Fruit fly (Drosophila melanogaster) whole organism, embryonic: ENCODE results near the gene CG1273.

Experiments
- Adf1 ChIP-seq: fragments of 200-800 bp; sonication (Bioruptor generic); IDR thresholded peaks from 2 replicates; pipeline ENCODE4 v1.3.6; 2022; ENCODE audit warnings: missing biosample characterization, missing genetic modification characterization
- Antp ChIP-seq: fragments of 200-800 bp; sonication (Bioruptor generic); optimal IDR thresholded peaks from 3 replicates; lab custom pipeline; 2016; ENCODE audit warnings: missing biosample characterization, missing genetic modification characterization
- Atf3 ChIP-seq: fragments of 200-800 bp; sonication (Bioruptor generic); optimal IDR thresholded peaks from 3 replicates; lab custom pipeline; 2016; ENCODE audit warnings: missing biosample characterization, missing genetic modification characterization
- CG10979 ChIP-seq: fragments of 200-800 bp; sonication (Bioruptor generic); optimal IDR thresholded peaks from 2 replicates; lab custom pipeline; 2018; ENCODE audit warnings: missing biosample characterization, mild to moderate bottlenecking, missing genetic modification characterization, moderate library complexity
- CG11560 ChIP-seq: fragments of 200-800 bp; sonication (Bioruptor generic); IDR thresholded peaks from 3 replicates; pipeline ENCODE4 v1.3.6; 2022; ENCODE audit warnings: missing biosample characterization, missing genetic modification characterization
- CG12769 ChIP-seq: fragments of 200-800 bp; sonication (Bioruptor generic); optimal IDR thresholded peaks from 2 replicates; lab custom pipeline; 2019; ENCODE audit warnings: missing biosample characterization, mild to moderate bottlenecking, missing genetic modification characterization, moderate library complexity
- CG15696 ChIP-seq: fragments of 200-800 bp; sonication (Bioruptor generic); optimal IDR thresholded peaks from 2 replicates; lab custom pipeline; 2019; ENCODE audit warnings: missing biosample characterization, mild to moderate bottlenecking, missing genetic modification characterization, moderate library complexity
- CG1832 ChIP-seq: fragments of 200-800 bp; sonication (Bioruptor generic); optimal IDR thresholded peaks from 2 replicates; lab custom pipeline; 2017; ENCODE audit warnings: missing biosample characterization, mild to moderate bottlenecking, missing genetic modification characterization, inconsistent platforms
- CG31224 ChIP-seq: fragments of 200-800 bp; sonication (Bioruptor generic); IDR thresholded peaks from 2 replicates; pipeline ENCODE4 v1.3.6; 2022; ENCODE audit warnings: missing biosample characterization, missing genetic modification characterization
- CG9437 ChIP-seq: fragments of 200-800 bp; sonication (Bioruptor generic); optimal IDR thresholded peaks from 2 replicates; lab custom pipeline; 2018; ENCODE audit warnings: missing biosample characterization, mild to moderate bottlenecking, missing genetic modification characterization
- CkIIα-i1 ChIP-seq: fragments of 200-800 bp; sonication (Bioruptor generic); IDR thresholded peaks from 2 replicates; pipeline ENCODE4 v1.3.6; 2022; ENCODE audit warnings: missing biosample characterization, missing genetic modification characterization
- D19A ChIP-seq: fragments of 200-800 bp; optimal IDR thresholded peaks from 3 replicates; lab custom pipeline; 2019; ENCODE audit warnings: missing biosample characterization, mild to moderate bottlenecking, missing genetic modification characterization, moderate library complexity
- E2f1 ChIP-seq: fragments of 200-800 bp; sonication (Bioruptor generic); IDR thresholded peaks from 2 replicates; pipeline ENCODE4 v1.3.6; 2022; ENCODE audit warnings: missing biosample characterization, missing genetic modification characterization
- ERR ChIP-seq: fragments of 200-800 bp; sonication (Bioruptor generic); optimal IDR thresholded peaks from 2 replicates; lab custom pipeline; 2016; ENCODE audit warnings: missing biosample characterization, missing genetic modification characterization
- HLH54F ChIP-seq: fragments of 200-800 bp; sonication (Bioruptor generic); optimal IDR thresholded peaks from 3 replicates; lab custom pipeline; 2016; ENCODE audit warnings: missing biosample characterization, missing genetic modification characterization
- Hey ChIP-seq: fragments of 200-800 bp; sonication (Bioruptor generic); optimal IDR thresholded peaks from 3 replicates; lab custom pipeline; 2018; ENCODE audit warnings: missing biosample characterization, mild to moderate bottlenecking, missing genetic modification characterization
- Hr78 ChIP-seq, 2 experiments: fragments of 200-800 bp in 1 of 2; fragments of >200 bp in 1 of 2; sonication (Bioruptor generic) in 1 of 2; optimal IDR thresholded peaks; 2 replicates each; lab custom pipeline; 2017 to 2019; ENCODE audit warnings: missing biosample characterization in 2 of 2, missing genetic modification characterization in 2 of 2, mild to moderate bottlenecking in 1 of 2, moderate library complexity in 1 of 2
- Hsf ChIP-seq: fragments of 200-800 bp; sonication (Bioruptor generic); optimal IDR thresholded peaks from 3 replicates; lab custom pipeline; 2016; ENCODE audit warnings: missing biosample characterization, missing genetic modification characterization
- Kr ChIP-seq: fragments of 200-800 bp; sonication (Bioruptor generic); optimal IDR thresholded peaks from 2 replicates; lab custom pipeline; 2017; ENCODE audit warnings: missing biosample characterization, mild to moderate bottlenecking, missing genetic modification characterization
- NfI ChIP-seq: fragments of 200-800 bp; sonication (Bioruptor generic); optimal IDR thresholded peaks from 3 replicates; lab custom pipeline; 2018; ENCODE audit warnings: missing biosample characterization, mild to moderate bottlenecking, missing genetic modification characterization, moderate library complexity
- Spps ChIP-seq: fragments of 200-800 bp; sonication (Bioruptor generic); optimal IDR thresholded peaks from 2 replicates; lab custom pipeline; 2018; ENCODE audit warnings: missing biosample characterization, mild to moderate bottlenecking, missing genetic modification characterization
- Trl ChIP-seq, 3 experiments: fragments of >200 bp in 2 of 3; fragments of 200-800 bp in 1 of 3; sonication (Bioruptor generic) in 1 of 3; optimal IDR thresholded peaks; 2 replicates in 1 of 3; 3 replicates in 2 of 3; lab custom pipeline; 2016 to 2017; ENCODE audit warnings: missing biosample characterization in 1 of 3, missing genetic modification characterization in 1 of 3
- Xrp1 ChIP-seq: fragments of 200-800 bp; sonication (Bioruptor generic); IDR thresholded peaks from 2 replicates; pipeline ENCODE4 v1.3.6; 2022; ENCODE audit warnings: missing biosample characterization, missing genetic modification characterization
- bbx ChIP-seq: fragments of 200-800 bp; sonication (Bioruptor generic); IDR thresholded peaks from 2 replicates; pipeline ENCODE4 v1.3.6; 2022; ENCODE audit warnings: missing biosample characterization, missing genetic modification characterization; ENCODE audit not compliant: partially characterized antibody
- bsh ChIP-seq, 2 experiments: fragments of 200-800 bp; sonication (Bioruptor generic); optimal IDR thresholded peaks; 2 replicates each; lab custom pipeline; 2017 to 2018; ENCODE audit warnings: mild to moderate bottlenecking in 2 of 2, missing biosample characterization in 2 of 2, missing genetic modification characterization in 2 of 2, moderate library complexity in 1 of 2
- cg ChIP-seq: fragments of 200-800 bp; sonication (Bioruptor generic); optimal IDR thresholded peaks from 3 replicates; lab custom pipeline; 2019; ENCODE audit warnings: missing biosample characterization, mild to moderate bottlenecking, missing genetic modification characterization, moderate library complexity
- chinmo ChIP-seq: fragments of 200-800 bp; sonication (Bioruptor generic); IDR thresholded peaks from 4 replicates; pipeline ENCODE4 v1.3.6; 2022; ENCODE audit warnings: missing biosample characterization, missing genetic modification characterization; ENCODE audit not compliant: partially characterized antibody
- chm ChIP-seq: fragments of 200-800 bp; sonication (Bioruptor generic); IDR thresholded peaks from 2 replicates; pipeline ENCODE4 v1.3.6; 2022; ENCODE audit warnings: missing biosample characterization, missing genetic modification characterization
- ci ChIP-seq: fragments of 200-800 bp; sonication (Bioruptor generic); IDR thresholded peaks from 3 replicates; pipeline ENCODE4 v1.3.6; 2022; ENCODE audit warnings: missing biosample characterization, missing genetic modification characterization
- crol ChIP-seq: fragments of 200-800 bp; sonication (Bioruptor generic); IDR thresholded peaks from 2 replicates; pipeline ENCODE4 v1.3.6; 2022; ENCODE audit warnings: missing biosample characterization, missing genetic modification characterization
- gcm ChIP-seq: fragments of 200-800 bp; sonication (Bioruptor generic); optimal IDR thresholded peaks from 2 replicates; lab custom pipeline; 2019; ENCODE audit warnings: missing biosample characterization, mild to moderate bottlenecking, missing genetic modification characterization, moderate library complexity
- h ChIP-seq: fragments of >200 bp; optimal IDR thresholded peaks from 2 replicates; lab custom pipeline; 2017
- her ChIP-seq: fragments of 200-800 bp; sonication (Bioruptor generic); optimal IDR thresholded peaks from 2 replicates; lab custom pipeline; 2016; ENCODE audit warnings: missing biosample characterization, missing genetic modification characterization
- kay ChIP-seq: fragments of 200-800 bp; sonication (Bioruptor generic); optimal IDR thresholded peaks from 2 replicates; lab custom pipeline; 2016; ENCODE audit warnings: missing biosample characterization, missing genetic modification characterization
- kni ChIP-seq: fragments of 200-800 bp; sonication (Bioruptor generic); optimal IDR thresholded peaks from 3 replicates; lab custom pipeline; 2017; ENCODE audit warnings: mild to moderate bottlenecking, missing biosample characterization, missing genetic modification reagents, missing genetic modification characterization
- lbe ChIP-seq: fragments of 200-800 bp; sonication (Bioruptor generic); optimal IDR thresholded peaks from 2 replicates; lab custom pipeline; 2016; ENCODE audit warnings: missing biosample characterization, mild to moderate bottlenecking, missing genetic modification characterization
- lov ChIP-seq, 2 experiments: fragments of 200-800 bp in 1 of 2; fragments of >200 bp in 1 of 2; sonication (Bioruptor generic) in 1 of 2; IDR thresholded peaks in 1 of 2; optimal IDR thresholded peaks in 1 of 2; 2 replicates in 1 of 2; 3 replicates in 1 of 2; pipeline versions ENCODE4 v1.3.6 to Lab custom; 2017 to 2022; ENCODE audit warnings: missing biosample characterization in 1 of 2, missing genetic modification characterization in 1 of 2
- pan ChIP-seq, 4 experiments: fragments of >200 bp in 3 of 4; fragments of 200-800 bp in 1 of 4; sonication (Bioruptor generic) in 1 of 4; optimal IDR thresholded peaks in 3 of 4; IDR thresholded peaks in 1 of 4; 2 replicates each; pipeline versions ENCODE4 v1.3.6 to Lab custom; 2017 to 2022; ENCODE audit warnings: missing biosample characterization in 2 of 4, missing genetic modification characterization in 2 of 4, mixed read lengths in 1 of 4
- seq ChIP-seq: fragments of 200-800 bp; sonication (Bioruptor generic); IDR thresholded peaks from 2 replicates; pipeline ENCODE4 v1.3.6; 2022; ENCODE audit warnings: missing biosample characterization, missing genetic modification characterization
- tin ChIP-seq: fragments of 200-800 bp; sonication (Bioruptor generic); optimal IDR thresholded peaks from 3 replicates; lab custom pipeline; 2016; ENCODE audit warnings: missing biosample characterization, missing genetic modification characterization
- tll ChIP-seq, 2 experiments: fragments of 200-800 bp in 1 of 2; fragments of >200 bp in 1 of 2; sonication (Bioruptor generic) in 1 of 2; optimal IDR thresholded peaks; 2 replicates each; lab custom pipeline; 2017 to 2019; ENCODE audit warnings: missing biosample characterization in 2 of 2, missing genetic modification characterization in 2 of 2, mild to moderate bottlenecking in 1 of 2, moderate library complexity in 1 of 2
- ttk ChIP-seq: fragments of 200-800 bp; sonication (Bioruptor generic); IDR thresholded peaks from 2 replicates; pipeline ENCODE4 v2.1.2; 2022; ENCODE audit warnings: missing biosample characterization, missing genetic modification characterization
- unc-4 ChIP-seq: fragments of 200-800 bp; sonication (Bioruptor generic); IDR thresholded peaks from 2 replicates; pipeline ENCODE4 v1.3.6; 2022; ENCODE audit warnings: missing biosample characterization, missing genetic modification characterization; ENCODE audit not compliant: partially characterized antibody
- vvl ChIP-seq: fragments of 200-800 bp; sonication (Bioruptor generic); IDR thresholded peaks from 2 replicates; pipeline ENCODE4 v1.3.6; 2022; ENCODE audit warnings: missing biosample characterization, missing genetic modification characterization
- z ChIP-seq: fragments of 200-800 bp; sonication (Bioruptor generic); IDR thresholded peaks from 3 replicates; pipeline ENCODE4 v1.3.6; 2022; ENCODE audit warnings: missing biosample characterization, missing genetic modification characterization
- zen ChIP-seq: fragments of 200-800 bp; sonication (Bioruptor generic); optimal IDR thresholded peaks from 3 replicates; lab custom pipeline; 2018; ENCODE audit warnings: missing biosample characterization, mild to moderate bottlenecking, missing genetic modification characterization, moderate library complexity

CG1273 gene

dm6 chr3L:4232227-4232626, 31.3 kb upstream of the CG1273 start (continued):
- peak; percentile 17; the same call in 1 of the 2 replicates for TF ChIP-seq ttk (GFP tag; lab: Robert Waterston, UW)
- TF ChIP-seq cg (GFP tag; lab: Kevin White, UChicago): peak; percentile 72
- no peak for TF ChIP-seq lov (optimal IDR thresholded peaks at IDR 0.05; lab: Kevin White, UChicago)
- 0 out of 3 replicates have a peak, but pooled peaks have one; percentile 61 for TF ChIP-seq lov (GFP tag; IDR thresholded peaks at IDR 0.05; lab: Robert Waterston, UW)
- TF ChIP-seq kni (GFP tag; lab: Kevin White, UChicago): peak; percentile 97
- TF ChIP-seq tll (GFP tag; optimal IDR thresholded peaks at IDR 0.05; lab: Kevin White, UChicago): peak in 1 of 2 experiments; percentile 88
- TF ChIP-seq Trl (optimal IDR thresholded peaks at IDR 0.05; lab: Kevin White, UChicago): no peak
- TF ChIP-seq Trl (GFP tag; optimal IDR thresholded peaks at IDR 0.05; lab: Kevin White, UChicago): no peak
- peak; percentile 34 for TF ChIP-seq Kr (GFP tag; lab: Kevin White, UChicago)
- peak; percentile 56; the same call in 1 of the 3 replicates for TF ChIP-seq ci (GFP tag; lab: Robert Waterston, UW)
- no peak for TF ChIP-seq lbe (GFP tag; lab: Kevin White, UChicago)
- no peak for TF ChIP-seq CG31224
- TF ChIP-seq z (GFP tag; lab: Robert Waterston, UW): peak; percentile 85
- TF ChIP-seq chm (GFP tag; lab: Robert Waterston, UW): 0 out of 2 replicates have a peak, but pooled peaks have one; percentile 18
- TF ChIP-seq crol (GFP tag; lab: Robert Waterston, UW): peak; percentile 97
- TF ChIP-seq CG1832 (GFP tag; lab: Kevin White, UChicago): peak; percentile 33
- peak; percentile 53; the same call in 1 of the 2 replicates for TF ChIP-seq vvl (GFP tag; lab: Robert Waterston, UW)
- peak; percentile 8 for TF ChIP-seq CG12769
- no peak for TF ChIP-seq CG15696 (tag; lab: Kevin White, UChicago)
- TF ChIP-seq Xrp1: peak; percentile 42; the same call in 1 of the 2 replicates
- no peak for TF ChIP-seq CkIIα-i1 (GFP tag; lab: Robert Waterston, UW)
- TF ChIP-seq pan (optimal IDR thresholded peaks at IDR 0.05; lab: Kevin White, UChicago): no peak
- TF ChIP-seq pan (GFP tag; optimal IDR thresholded peaks at IDR 0.05 in 1 of 2, IDR thresholded peaks at IDR 0.05 in 1 of 2): peak in 1 of 2 experiments; percentile 9
- TF ChIP-seq zen (tag; lab: Kevin White, UChicago): peak; percentile 9
- TF ChIP-seq gcm (GFP tag; lab: Kevin White, UChicago): peak; percentile 56
- 0 out of 2 replicates have a peak, but pooled peaks have one; percentile 15 for TF ChIP-seq seq (GFP tag; lab: Robert Waterston, UW)
- peak in 1 of 2 experiments; percentile 76 for TF ChIP-seq Hr78 (GFP tag; optimal IDR thresholded peaks at IDR 0.05; lab: Kevin White, UChicago)
- TF ChIP-seq kay (GFP tag; lab: Kevin White, UChicago): peak; percentile 71
- peak; percentile 72; the same call in 1 of the 4 replicates for TF ChIP-seq chinmo (GFP tag; lab: Robert Waterston, UW)
- 0 out of 2 replicates have a peak, but pooled peaks have one; percentile 23 for TF ChIP-seq bbx

- TF ChIP-seq NfI (GFP tag; lab: Kevin White, UChicago) (no peak), CG11560 (no peak), bsh (GFP tag; optimal IDR thresholded peaks at IDR 0.05; lab: Kevin White, UChicago) (no peak), her (no peak), unc-4 (GFP tag; lab: Robert Waterston, UW) (no peak), HLH54F (GFP tag; lab: Kevin White, UChicago) (no peak), Spps (tag; lab: Kevin White, UChicago) (no peak), Trl (optimal IDR thresholded peaks at IDR 0.05; lab: Kevin White, UChicago) (no peak), Trl (GFP tag; optimal IDR thresholded peaks at IDR 0.05; lab: Kevin White, UChicago) (no peak), Hey (tag; lab: Kevin White, UChicago) (no peak), CG9437 (GFP tag; lab: Kevin White, UChicago) (peak; percentile 24), Atf3 (no peak), lov (optimal IDR thresholded peaks at IDR 0.05; lab: Kevin White, UChicago) (no peak), lov (GFP tag; IDR thresholded peaks at IDR 0.05; lab: Robert Waterston, UW) (no peak), Adf1 (GFP tag; lab: Robert Waterston, UW) (no peak), Hsf (GFP tag; lab: Kevin White, UChicago) (no peak), E2f1 (GFP tag; lab: Robert Waterston, UW) (no peak), h (lab: Kevin White, UChicago) (no peak), CG10979 (tag; lab: Kevin White, UChicago) (peak; percentile 31), Antp (no peak), D19A (tag; lab: Kevin White, UChicago) (peak; percentile 98), ERR (GFP tag; lab: Kevin White, UChicago) (no peak), tin (GFP tag; lab: Kevin White, UChicago) (no peak)
These were observed 30.7 kb upstream of the CG1273 start for dm6 chr3L:4232724-4233367.
